Worm (Caenorhabditis elegans) whole organism, young adult: ENCODE results near the gene rilp-1.

Experiments
- B0336.3 ChIP-seq: fragments of 200-800 bp; sonication (Bioruptor generic); IDR thresholded peaks from 2 replicates; pipeline ENCODE4 v1.3.6; 2022; ENCODE audit warnings: missing genetic modification characterization, missing compliant biosample characterization
- C17E4.6 ChIP-seq: fragments of 200-800 bp; sonication (Bioruptor generic); IDR thresholded peaks from 2 replicates; pipeline ENCODE4 v1.3.6; 2022; ENCODE audit warnings: missing genetic modification reagents, missing genetic modification characterization, missing compliant biosample characterization
- F23B12.7 ChIP-seq: sonication (generic microtip); optimal IDR thresholded peaks from 2 replicates; lab custom pipeline; 2017; ENCODE audit warnings: missing genetic modification characterization, mild to moderate bottlenecking, missing compliant biosample characterization, antibody characterized with exemption, moderate library complexity; ENCODE audit not compliant: insufficient read depth
- F33H1.4 ChIP-seq: fragments of 200-800 bp; sonication (Bioruptor generic); IDR thresholded peaks from 2 replicates; pipeline ENCODE4 v1.3.6; 2022; ENCODE audit warnings: missing genetic modification reagents, missing genetic modification characterization, missing compliant biosample characterization
- F49E8.2 ChIP-seq: sonication (generic microtip); optimal IDR thresholded peaks from 3 replicates; lab custom pipeline; 2017; ENCODE audit warnings: missing genetic modification characterization, mild to moderate bottlenecking, missing compliant biosample characterization, antibody characterized with exemption, moderate library complexity; ENCODE audit not compliant: insufficient read depth
- Y53G8AR.9 ChIP-seq: fragments of 200-800 bp; sonication (Bioruptor generic); conservative IDR thresholded peaks from 2 replicates; pipeline ENCODE4 v1.3.6; 2022; ENCODE audit warnings: missing genetic modification reagents, missing genetic modification characterization, missing compliant biosample characterization
- atf-7 ChIP-seq: sonication (generic microtip); optimal IDR thresholded peaks from 2 replicates; lab custom pipeline; 2017; ENCODE audit warnings: mild to moderate bottlenecking, missing genetic modification characterization, missing compliant biosample characterization
- attf-3 ChIP-seq: fragments of 200-800 bp; sonication (Bioruptor generic); conservative IDR thresholded peaks from 2 replicates; pipeline ENCODE4 v1.3.6; 2022; ENCODE audit warnings: missing genetic modification reagents, missing genetic modification characterization, missing compliant biosample characterization
- cebp-1 ChIP-seq, 2 experiments: fragments of 200-800 bp in 1 of 2; sonication (Bioruptor generic) in 1 of 2; sonication (generic microtip) in 1 of 2; IDR thresholded peaks in 1 of 2; optimal IDR thresholded peaks in 1 of 2; 2 replicates each; pipeline versions ENCODE4 v1.3.6 to Lab custom; 2017 to 2022; ENCODE audit warnings: missing compliant biosample characterization in 2 of 2, missing genetic modification characterization in 2 of 2, mild to moderate bottlenecking in 1 of 2, missing genetic modification reagents in 1 of 2, moderate library complexity in 1 of 2
- cebp-2 ChIP-seq: fragments of 200-800 bp; sonication (Bioruptor generic); IDR thresholded peaks from 2 replicates; pipeline ENCODE4 v1.3.6; 2022; ENCODE audit warnings: missing genetic modification characterization, missing compliant biosample characterization
- dpff-1 ChIP-seq: sonication (generic microtip); optimal IDR thresholded peaks from 2 replicates; lab custom pipeline; 2017; ENCODE audit warnings: mild to moderate bottlenecking, missing genetic modification characterization, missing compliant biosample characterization
- egl-18 ChIP-seq: fragments of 200-800 bp; sonication (Bioruptor generic); IDR thresholded peaks from 2 replicates; pipeline ENCODE4 v1.3.6; 2022; ENCODE audit warnings: missing genetic modification reagents, missing genetic modification characterization, missing compliant biosample characterization
- egl-44 ChIP-seq: fragments of 200-800 bp; sonication (Bioruptor generic); IDR thresholded peaks from 2 replicates; pipeline ENCODE4 v1.3.6; 2022; ENCODE audit warnings: missing genetic modification reagents, missing genetic modification characterization, missing compliant biosample characterization
- ets-4 ChIP-seq: fragments of 200-800 bp; sonication (Bioruptor generic); optimal IDR thresholded peaks from 2 replicates; lab custom pipeline; 2018; ENCODE audit warnings: mild to moderate bottlenecking, missing genetic modification characterization, missing compliant biosample characterization
- fkh-3 ChIP-seq: sonication (generic microtip); optimal IDR thresholded peaks from 2 replicates; lab custom pipeline; 2016; ENCODE audit warnings: mild to moderate bottlenecking, missing genetic modification characterization, missing compliant biosample characterization
- hmg-20 ChIP-seq: fragments of 200-800 bp; sonication (Bioruptor generic); IDR thresholded peaks from 2 replicates; pipeline ENCODE4 v1.3.6; 2022; ENCODE audit warnings: missing genetic modification reagents, missing genetic modification characterization, missing compliant biosample characterization
- lag-1 ChIP-seq: fragments of 200-800 bp; sonication (Bioruptor generic); IDR thresholded peaks from 2 replicates; pipeline ENCODE4 v1.3.6; 2022; ENCODE audit warnings: missing genetic modification reagents, missing genetic modification characterization, missing compliant biosample characterization
- let-526 ChIP-seq: fragments of 200-800 bp; sonication (Bioruptor generic); IDR thresholded peaks from 2 replicates; pipeline ENCODE4 v1.3.6; 2022; ENCODE audit warnings: missing genetic modification reagents, missing genetic modification characterization, missing compliant biosample characterization
- lin-40 ChIP-seq: sonication (generic microtip); optimal IDR thresholded peaks from 2 replicates; lab custom pipeline; 2016; ENCODE audit warnings: missing genetic modification characterization, mild to moderate bottlenecking, missing compliant biosample characterization, missing genotype, missing genetic modification reagents
- madf-3 ChIP-seq: fragments of 200-800 bp; sonication (Bioruptor generic); IDR thresholded peaks from 2 replicates; pipeline ENCODE4 v1.3.6; 2022; ENCODE audit warnings: missing genetic modification reagents, missing genetic modification characterization, missing compliant biosample characterization
- madf-6 ChIP-seq: fragments of 200-800 bp; sonication (Bioruptor generic); IDR thresholded peaks from 2 replicates; pipeline ENCODE4 v1.3.6; 2022; ENCODE audit warnings: missing genetic modification reagents, missing genetic modification characterization, missing compliant biosample characterization
- mes-4 ChIP-seq: sonication (generic microtip); optimal IDR thresholded peaks from 2 replicates; lab custom pipeline; 2016; ENCODE audit warnings: missing genotype, missing genetic modification characterization, missing compliant biosample characterization
- mxl-1 ChIP-seq: sonication (generic microtip); optimal IDR thresholded peaks from 2 replicates; lab custom pipeline; 2016; ENCODE audit warnings: missing genetic modification characterization, missing compliant biosample characterization
- nfyb-1 ChIP-seq: fragments of 200-800 bp; sonication (Bioruptor generic); IDR thresholded peaks from 2 replicates; pipeline ENCODE4 v1.3.6; 2022; ENCODE audit warnings: missing genetic modification reagents, missing genetic modification characterization, missing compliant biosample characterization
- nhr-120 ChIP-seq: fragments of 200-800 bp; sonication (Bioruptor generic); IDR thresholded peaks from 2 replicates; pipeline ENCODE4 v1.3.6; 2022; ENCODE audit warnings: missing genetic modification characterization, missing compliant biosample characterization
- nhr-80 ChIP-seq: sonication (generic microtip); optimal IDR thresholded peaks from 2 replicates; lab custom pipeline; 2016; ENCODE audit warnings: missing genetic modification characterization, missing compliant biosample characterization
- nhr-90 ChIP-seq: sonication (generic microtip); optimal IDR thresholded peaks from 2 replicates; lab custom pipeline; 2016; ENCODE audit warnings: missing genotype, mild to moderate bottlenecking, missing genetic modification characterization, missing compliant biosample characterization
- pbrm-1 ChIP-seq: fragments of 200-800 bp; sonication (Bioruptor generic); IDR thresholded peaks from 2 replicates; pipeline ENCODE4 v1.3.6; 2022; ENCODE audit warnings: missing genetic modification reagents, missing genetic modification characterization, missing compliant biosample characterization
- sea-2 ChIP-seq: fragments of 200-800 bp; sonication (Bioruptor generic); IDR thresholded peaks from 2 replicates; pipeline ENCODE4 v1.3.6; 2022; ENCODE audit warnings: missing genetic modification characterization, missing compliant biosample characterization
- snpc-4 ChIP-seq, 5 experiments: fragments of 150-350 bp in 1 of 5; sonication (generic microtip) in 4 of 5; optimal IDR thresholded peaks; 2 replicates each; lab custom pipeline; 2014 to 2018; ENCODE audit warnings: missing genetic modification characterization in 5 of 5, missing biosample characterization in 3 of 5, antibody characterized with exemption in 2 of 5, mild to moderate bottlenecking in 2 of 5, missing compliant biosample characterization in 2 of 5, missing genotype in 2 of 5, moderate library complexity in 2 of 5, missing genetic modification reagents in 1 of 5
- tlf-1 ChIP-seq: fragments of 200-800 bp; sonication (Bioruptor generic); optimal IDR thresholded peaks from 2 replicates; lab custom pipeline; 2018; ENCODE audit warnings: mild to moderate bottlenecking, missing genetic modification characterization, missing compliant biosample characterization
- unc-62 ChIP-seq: fragments of 150-350 bp; optimal IDR thresholded peaks from 2 replicates; lab custom pipeline; 2014; ENCODE audit warnings: missing biosample characterization, missing genetic modification reagents, missing genetic modification characterization
- ztf-26 ChIP-seq: sonication (generic microtip); optimal IDR thresholded peaks from 2 replicates; lab custom pipeline; 2017; ENCODE audit warnings: missing genetic modification characterization, missing compliant biosample characterization

Gene rilp-1

DNA sequence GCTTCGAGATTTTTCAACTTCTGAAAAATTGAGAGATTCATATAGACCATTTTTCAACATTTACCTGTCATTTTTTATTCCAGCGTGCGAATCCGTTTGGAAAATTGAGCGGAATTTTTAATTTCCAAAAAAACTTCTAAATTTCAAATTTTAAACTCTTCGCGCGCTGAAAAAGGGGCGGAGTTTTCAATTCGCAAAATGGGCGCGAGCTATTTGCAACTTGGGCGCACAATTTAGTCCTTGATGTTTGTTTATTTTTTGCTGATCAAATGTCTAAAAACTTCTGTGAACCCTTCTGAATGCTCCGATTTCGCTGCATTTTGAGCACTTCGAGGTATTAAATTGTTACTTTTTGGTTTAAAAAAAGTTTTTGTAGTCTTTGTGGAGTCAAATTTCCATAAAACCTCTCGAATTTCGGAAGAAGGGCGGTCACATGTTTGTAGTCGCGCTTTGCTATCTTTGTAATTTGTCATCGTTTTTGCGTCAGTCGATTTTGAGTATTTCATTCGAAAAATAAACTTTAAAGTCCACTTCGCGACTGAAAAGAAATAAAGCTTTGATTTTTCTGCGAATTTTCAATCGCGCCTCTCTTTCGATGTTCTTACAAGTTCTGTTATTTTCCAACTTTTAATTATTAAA, 14.9 kb downstream of the rilp-1 start, which contains the start of the genes madf-8 and gsr-1 (continued):
- no peak for TF ChIP-seq ztf-26
- TF ChIP-seq mes-4 (tag; lab: Kevin White, UChicago): no peak
- no peak for TF ChIP-seq attf-3
- TF ChIP-seq nhr-120: no peak
- TF ChIP-seq F33H1.4 (GFP tag; lab: Robert Waterston, UW): 0 out of 2 replicates have a peak, but pooled peaks have one; percentile 12
- no peak for TF ChIP-seq lag-1
- no peak for TF ChIP-seq madf-3 (GFP tag; lab: Robert Waterston, UW)

DNA sequence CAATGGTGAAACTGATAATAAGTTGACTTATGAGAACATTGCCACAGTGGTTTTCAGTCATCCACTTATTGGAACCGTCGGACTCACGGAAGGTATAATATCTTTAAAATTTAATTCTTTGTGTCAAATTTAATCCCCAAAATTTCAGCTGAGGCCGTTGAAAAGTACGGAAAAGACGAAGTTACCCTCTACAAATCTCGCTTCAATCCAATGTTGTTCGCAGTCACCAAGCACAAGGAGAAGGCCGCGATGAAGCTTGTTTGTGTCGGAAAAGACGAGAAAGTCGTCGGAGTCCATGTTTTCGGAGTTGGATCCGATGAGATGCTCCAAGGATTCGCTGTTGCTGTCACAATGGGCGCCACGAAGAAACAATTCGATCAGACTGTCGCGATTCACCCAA, 16.5 kb downstream of the rilp-1 start:
- TF ChIP-seq egl-18 (GFP tag; lab: Robert Waterston, UW) (0 out of 2 replicates have a peak, but pooled peaks have one; percentile 11), ets-4 (GFP tag; lab: Kevin White, UChicago) (no peak)

ce11 chrIII:3652964-3653363, 17.0 kb downstream of the rilp-1 start:
- TF ChIP-seq mes-4 (tag; lab: Kevin White, UChicago) (no peak), unc-62 (GFP tag; lab: Kevin White, UChicago) (no peak), nhr-90 (tag; lab: Kevin White, UChicago) (peak; percentile 47), pbrm-1 (GFP tag; lab: Robert Waterston, UW) (peak; percentile 22; the same call in 1 of the 2 replicates), B0336.3 (GFP tag; lab: Robert Waterston, UW) (no peak; the same call in 1 of the 2 replicates), cebp-2 (GFP tag; lab: Robert Waterston, UW) (0 out of 2 replicates have a peak, but pooled peaks have one; percentile 41), let-526 (no peak), dpff-1 (tag; lab: Kevin White, UChicago) (peak; percentile 46), madf-6 (GFP tag; lab: Robert Waterston, UW) (peak; percentile 26), cebp-1 (GFP tag; IDR thresholded peaks at IDR 0.05; lab: Robert Waterston, UW) (no peak), cebp-1 (tag; optimal IDR thresholded peaks at IDR 0.05; lab: Kevin White, UChicago) (peak; percentile 14), nhr-80 (tag; lab: Kevin White, UChicago) (no peak), Y53G8AR.9 (peak; percentile 62; the same call in 1 of the 2 replicates), F49E8.2 (tag; lab: Kevin White, UChicago) (no peak), nfyb-1 (GFP tag; lab: Robert Waterston, UW) (peak; percentile 65; the same call in 1 of the 2 replicates), fkh-3 (no peak), sea-2 (GFP tag; lab: Robert Waterston, UW) (no peak), hmg-20 (no peak), tlf-1 (GFP tag; lab: Kevin White, UChicago) (peak; percentile 16), F23B12.7 (tag; lab: Kevin White, UChicago) (no peak), egl-44 (GFP tag; lab: Robert Waterston, UW) (no peak), snpc-4 (GFP tag; optimal IDR thresholded peaks at IDR 0.05; lab: Kevin White, UChicago) (no peak), snpc-4 (tag; optimal IDR thresholded peaks at IDR 0.05; lab: Kevin White, UChicago) (no peak), atf-7 (tag; lab: Kevin White, UChicago) (peak; percentile 2), C17E4.6 (no peak), mxl-1 (tag; lab: Kevin White, UChicago) (no peak), lin-40 (tag; lab: Kevin White, UChicago) (peak; percentile 18), ets-4 (GFP tag; lab: Kevin White, UChicago) (no peak)
